Worm (Caenorhabditis elegans): ENCODE data around the gene str-23.

DNA sequence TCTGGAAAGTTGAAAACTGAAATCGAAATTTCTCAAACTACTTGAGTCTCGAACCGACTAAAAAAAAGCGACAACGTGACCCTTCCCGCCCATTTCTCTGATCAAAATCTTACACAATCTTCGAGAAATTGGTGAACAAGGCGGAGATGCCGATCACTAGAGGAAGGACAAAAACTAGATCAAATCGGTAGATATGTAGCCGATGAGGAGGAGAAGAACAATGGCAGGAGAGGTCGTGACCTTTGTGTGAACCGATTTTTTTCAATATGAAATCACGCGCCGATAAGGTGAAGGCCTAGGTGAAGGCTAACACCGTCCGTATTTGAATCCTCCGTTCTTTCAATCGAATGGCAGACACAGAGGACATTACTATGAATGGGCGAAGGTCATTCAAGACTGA, 16.3 kb downstream of the str-23 start:
- no peak for TF ChIP-seq W03F9.2 (tag; optimal IDR thresholded peaks at IDR 0.05)
- no peak for TF ChIP-seq him-1 (tag; optimal IDR thresholded peaks at IDR 0.05)
- no peak for TF ChIP-seq dao-5 (tag; optimal IDR thresholded peaks at IDR 0.05)
